Worm (Caenorhabditis elegans): ENCODE measurements around the gene F09G2.2.
A peak's percentile ranks its signal among the peaks of the same experiment; 100 is the strongest.

The F09G2.2 gene

DNA sequence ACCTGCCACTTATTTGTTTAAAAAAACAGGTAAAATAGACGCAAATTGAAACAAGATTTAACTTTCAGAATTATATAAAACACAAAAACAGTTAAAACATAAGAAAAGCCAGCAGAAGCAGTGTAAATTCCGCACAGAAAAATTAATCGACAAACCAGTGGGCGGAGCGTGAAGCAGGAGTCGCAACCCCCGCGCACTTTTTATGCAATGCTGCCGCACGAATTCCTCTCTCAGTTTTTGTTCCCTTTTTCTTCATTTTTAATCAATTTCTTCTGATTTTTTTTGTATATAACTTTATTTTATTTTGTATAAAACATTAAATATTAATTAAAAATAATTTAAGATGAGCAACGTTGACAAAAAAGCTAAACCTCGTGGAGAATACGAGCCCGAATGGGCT, 34.1 kb downstream of the F09G2.2 start, which contains the start of the genes gei-6 and krr-1 (continued):
- TF ChIP-seq ztf-7 (tag; optimal IDR thresholded peaks at IDR 0.05) = no peak
- no peak for TF ChIP-seq lin-13 (GFP tag; optimal IDR thresholded peaks at IDR 0.05)
- no peak for TF ChIP-seq nhr-28 (tag; optimal IDR thresholded peaks at IDR 0.05)
- no peak for TF ChIP-seq lin-1 (GFP tag; IDR thresholded peaks at IDR 0.05)
- TF ChIP-seq ceh-44 (GFP tag; IDR thresholded peaks at IDR 0.05) = no peak
- TF ChIP-seq T20F7.1 (GFP tag; optimal IDR thresholded peaks at IDR 0.05) = no peak
- TF ChIP-seq mes-2 (tag; optimal IDR thresholded peaks at IDR 0.05; ENCODE audit: poor library complexity, severe bottlenecking) = peak; percentile 85
- peak; percentile 65 for TF ChIP-seq dpl-1 (GFP tag; optimal IDR thresholded peaks at IDR 0.05)
- no peak for TF ChIP-seq Y48G9A.11 (GFP tag; IDR thresholded peaks at IDR 0.05)
- no peak for TF ChIP-seq ces-1 (GFP tag; optimal IDR thresholded peaks at IDR 0.05)
- TF ChIP-seq daf-8 (GFP tag; IDR thresholded peaks at IDR 0.05) = no peak
- no peak for TF ChIP-seq nhr-6 (tag; optimal IDR thresholded peaks at IDR 0.05)
- no peak for TF ChIP-seq php-3 (GFP tag; IDR thresholded peaks at IDR 0.05)
- TF ChIP-seq saeg-2 (GFP tag; IDR thresholded peaks at IDR 0.05) = no peak
- no peak for TF ChIP-seq nhr-25 (tag; optimal IDR thresholded peaks at IDR 0.05; ENCODE audit: borderline replicate concordance, insufficient read depth)
- TF ChIP-seq R02D3.7 (tag; optimal IDR thresholded peaks at IDR 0.05) = no peak
- TF ChIP-seq lsy-2 (tag; optimal IDR thresholded peaks at IDR 0.05) = peak in 1 of 2 experiments; percentile 57
- TF ChIP-seq hmg-1.1 (GFP tag; IDR thresholded peaks at IDR 0.05) = 0 out of 2 replicates have a peak, but pooled peaks have one; percentile 20
- no peak for TF ChIP-seq ama-1 (optimal IDR thresholded peaks at IDR 0.05)
- TF ChIP-seq snpc-4 (tag; optimal IDR thresholded peaks at IDR 0.05) = no peak
- no peak for TF ChIP-seq nhr-48 (tag; optimal IDR thresholded peaks at IDR 0.05)
- no peak for TF ChIP-seq daf-19 (GFP tag; conservative IDR thresholded peaks at IDR 0.05)
- no peak for TF ChIP-seq cey-2 (tag; optimal IDR thresholded peaks at IDR 0.05; ENCODE audit: borderline replicate concordance, insufficient read depth)
- TF ChIP-seq T26A8.4 (GFP tag; IDR thresholded peaks at IDR 0.05) = no peak
- no peak for TF ChIP-seq F10B5.3 (tag; optimal IDR thresholded peaks at IDR 0.05)
- no peak for TF ChIP-seq Y5F2A.4 (GFP tag; optimal IDR thresholded peaks at IDR 0.05)
- peak; percentile 11 for TF ChIP-seq hlh-30 (tag; optimal IDR thresholded peaks at IDR 0.05; ENCODE audit: insufficient read depth)
- peak; percentile 35 for TF ChIP-seq lin-15B (tag; optimal IDR thresholded peaks at IDR 0.05)
- TF ChIP-seq spr-3 (GFP tag; optimal IDR thresholded peaks at IDR 0.05) = no peak
- TF ChIP-seq hlh-11 (tag; optimal IDR thresholded peaks at IDR 0.05) = peak; percentile 3
- TF ChIP-seq aha-1 (tag) = peak; percentile 30
- peak; percentile 46 for TF ChIP-seq dve-1 (tag; optimal IDR thresholded peaks at IDR 0.05; ENCODE audit: insufficient read depth)
- TF ChIP-seq arid-1 (GFP tag; conservative IDR thresholded peaks at IDR 0.05) = 0 out of 2 replicates have a peak, but pooled peaks have one; percentile 45
- no peak for TF ChIP-seq F37D6.2 (tag; optimal IDR thresholded peaks at IDR 0.05)
- TF ChIP-seq mxl-2 (GFP tag; conservative IDR thresholded peaks at IDR 0.05) = no peak
- TF ChIP-seq pha-4 (GFP tag; IDR thresholded peaks at IDR 0.05) = peak; percentile 58; the same call in 1 of the 2 replicates
- no peak for TF ChIP-seq pha-4 (tag; optimal IDR thresholded peaks at IDR 0.05)
- no peak for TF ChIP-seq Y105C5A.15 (GFP tag; IDR thresholded peaks at IDR 0.05)
- TF ChIP-seq vab-7 (GFP tag; IDR thresholded peaks at IDR 0.05) = no peak
- no peak for TF ChIP-seq daf-16 (GFP tag; optimal IDR thresholded peaks at IDR 0.05)
- TF ChIP-seq daf-16 (tag; optimal IDR thresholded peaks at IDR 0.05) = peak; percentile 24
- TF ChIP-seq ZK337.2 (GFP tag; IDR thresholded peaks at IDR 0.05) = no peak
- TF ChIP-seq F44E2.7 (GFP tag; IDR thresholded peaks at IDR 0.05) = no peak
- no peak for TF ChIP-seq nhr-76 (tag; optimal IDR thresholded peaks at IDR 0.05)
- TF ChIP-seq duxl-1 (tag; optimal IDR thresholded peaks at IDR 0.05; ENCODE audit: poor library complexity) = peak; percentile 28
- peak; percentile 13 for TF ChIP-seq pqm-1 (tag; optimal IDR thresholded peaks at IDR 0.05)
- no peak for TF ChIP-seq attf-4 (tag; optimal IDR thresholded peaks at IDR 0.05)
- no peak for TF ChIP-seq egl-27 (tag; optimal IDR thresholded peaks at IDR 0.05)
- peak; percentile 62 for TF ChIP-seq mep-1 (tag; optimal IDR thresholded peaks at IDR 0.05)
- TF ChIP-seq ceh-62 (tag; optimal IDR thresholded peaks at IDR 0.05) = no peak
- no peak for TF ChIP-seq zag-1 (tag; optimal IDR thresholded peaks at IDR 0.05)
- TF ChIP-seq zfp-2 (tag; optimal IDR thresholded peaks at IDR 0.05) = no peak

Data from whole organism, L4 larva.